Worm (Caenorhabditis elegans) whole organism, midembryonic: ENCODE measurements around the gene zip-8.

Source experiments
- T22C8.4 ChIP-seq: fragments of 200-800 bp; sonication (Bioruptor generic); IDR thresholded peaks from 2 replicates; pipeline ENCODE4 v1.3.6; 2022; ENCODE audit warnings: missing genetic modification characterization, missing compliant biosample characterization
- cog-1 ChIP-seq: sonication (generic microtip); optimal IDR thresholded peaks from 2 replicates; lab custom pipeline; 2016; ENCODE audit warnings: missing genetic modification characterization, missing compliant biosample characterization
- flt-1 ChIP-seq: fragments of 200-800 bp; sonication (Bioruptor generic); IDR thresholded peaks from 2 replicates; pipeline ENCODE4 v1.3.6; 2022; ENCODE audit warnings: missing genetic modification characterization, missing compliant biosample characterization
- klf-2 ChIP-seq: fragments of 200-800 bp; sonication (Bioruptor generic); conservative IDR thresholded peaks from 2 replicates; pipeline ENCODE4 v1.3.6; 2022; ENCODE audit warnings: missing genetic modification reagents, missing genetic modification characterization, missing compliant biosample characterization
- med-1 ChIP-seq: sonication (generic microtip); optimal IDR thresholded peaks from 2 replicates; lab custom pipeline; 2017; ENCODE audit warnings: missing genetic modification characterization, mild to moderate bottlenecking, missing compliant biosample characterization, antibody characterized with exemption, missing genetic modification reagents; ENCODE audit not compliant: insufficient read depth
- ref-1 ChIP-seq: fragments of 200-800 bp; sonication (Bioruptor generic); conservative IDR thresholded peaks from 2 replicates; pipeline ENCODE4 v1.3.6; 2022; ENCODE audit warnings: missing genetic modification reagents, missing genetic modification characterization, missing compliant biosample characterization
- ztf-29 ChIP-seq: fragments of 200-800 bp; sonication (Bioruptor generic); IDR thresholded peaks from 2 replicates; pipeline ENCODE4 v1.3.6; 2022; ENCODE audit warnings: missing genetic modification reagents, missing genetic modification characterization, missing compliant biosample characterization

DNA sequence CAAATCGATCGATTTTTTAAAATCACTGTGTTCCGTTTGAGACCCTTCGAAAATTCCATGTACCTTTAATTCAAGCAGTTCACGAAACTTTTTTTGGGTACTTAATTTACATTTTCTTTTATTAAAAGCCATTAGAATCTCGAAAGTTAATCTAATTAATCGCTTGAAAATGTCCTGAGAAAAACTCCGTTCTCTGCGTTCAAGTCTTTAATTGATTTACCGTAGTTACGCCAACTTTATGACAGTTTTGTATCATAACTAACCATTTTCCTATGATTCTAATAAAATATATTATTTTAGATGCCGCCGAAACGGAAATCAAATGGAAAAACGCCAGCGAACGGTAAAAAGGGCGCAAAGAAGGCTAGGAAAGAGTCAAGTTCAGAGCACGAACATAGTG lies 24.6 kb upstream of the zip-8 start, which contains the start of gene jhdm-1:
- TF ChIP-seq med-1 (GFP tag; lab: Kevin White, UChicago) (no peak), flt-1 (GFP tag; lab: Robert Waterston, UW) (no peak), T22C8.4 (GFP tag; lab: Robert Waterston, UW) (no peak), cog-1 (no peak), ztf-29 (GFP tag; lab: Robert Waterston, UW) (no peak), klf-2 (GFP tag; lab: Robert Waterston, UW) (no peak), ref-1 (no peak)
